Worm (Caenorhabditis elegans): ENCODE measurements around the gene daao-1.

Gene daao-1

DNA sequence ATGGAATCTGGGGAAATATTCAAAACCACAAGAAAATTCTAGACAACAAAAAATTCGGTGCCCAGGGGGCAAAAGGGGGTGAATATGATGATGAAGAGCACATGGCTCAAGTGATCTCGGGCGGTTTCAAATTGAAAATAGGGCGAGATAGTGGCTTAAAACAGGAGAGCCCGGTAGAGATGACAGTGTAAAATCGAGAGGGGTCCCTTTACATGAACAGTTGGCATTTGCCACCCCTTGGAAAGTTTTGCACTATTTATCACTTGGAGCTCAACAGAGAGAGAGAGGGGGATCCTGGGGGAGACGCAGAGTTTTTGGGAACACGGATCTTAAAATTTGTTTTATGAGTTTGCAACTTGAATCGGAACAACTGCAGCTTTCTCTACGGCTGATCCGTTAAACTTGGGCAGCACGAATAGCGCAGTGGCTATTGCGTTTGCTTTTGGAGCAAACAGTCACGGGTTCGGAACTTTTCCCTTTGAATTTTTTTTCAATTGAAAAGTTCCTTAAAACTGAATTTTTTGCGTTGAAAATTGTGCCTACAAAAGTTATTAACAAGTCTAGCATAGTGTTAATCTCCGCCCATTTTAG is 51.5 kb downstream of the daao-1 start (continued):
- no peak for TF ChIP-seq tag-97 (GFP tag; IDR thresholded peaks at IDR 0.05)
- TF ChIP-seq nhr-11 (tag; optimal IDR thresholded peaks at IDR 0.05): peak; percentile 2
- TF ChIP-seq Y5F2A.4 (GFP tag; optimal IDR thresholded peaks at IDR 0.05): peak; percentile 15
- peak; percentile 92 for TF ChIP-seq dmd-8 (GFP tag; IDR thresholded peaks at IDR 0.05)
- TF ChIP-seq ama-1 (optimal IDR thresholded peaks at IDR 0.05): no peak
- peak; percentile 62 for TF ChIP-seq php-3 (GFP tag; IDR thresholded peaks at IDR 0.05)
- TF ChIP-seq aha-1 (tag): no peak
- TF ChIP-seq lin-29 (GFP tag; IDR thresholded peaks at IDR 0.05): peak; percentile 59; the same call in 1 of the 2 replicates
- TF ChIP-seq mxl-3 (GFP tag; optimal IDR thresholded peaks at IDR 0.05): peak; percentile 40
- no peak for TF ChIP-seq rbr-2 (tag; optimal IDR thresholded peaks at IDR 0.05)
- peak; percentile 4 for TF ChIP-seq hlh-30 (tag; optimal IDR thresholded peaks at IDR 0.05; ENCODE audit: insufficient read depth)
- 0 out of 2 replicates have a peak, but pooled peaks have one; percentile 77 for TF ChIP-seq F44E2.7 (GFP tag; IDR thresholded peaks at IDR 0.05)
- no peak for TF ChIP-seq egl-27 (tag; optimal IDR thresholded peaks at IDR 0.05)
- TF ChIP-seq unc-62 (GFP tag; optimal IDR thresholded peaks at IDR 0.05 in 1 of 2): peak in 1 of 2 experiments; percentile 91
- TF ChIP-seq unc-62 (tag; optimal IDR thresholded peaks at IDR 0.05): no peak
- no peak for TF ChIP-seq nhr-25 (tag; optimal IDR thresholded peaks at IDR 0.05; ENCODE audit: borderline replicate concordance, insufficient read depth)
- TF ChIP-seq pha-4 (GFP tag; IDR thresholded peaks at IDR 0.05): peak; percentile 68; the same call in 1 of the 2 replicates
- TF ChIP-seq pha-4 (tag; optimal IDR thresholded peaks at IDR 0.05): no peak
- peak; percentile 52 for TF ChIP-seq gei-8 (GFP tag; optimal IDR thresholded peaks at IDR 0.05)
- TF ChIP-seq mdt-29 (GFP tag; IDR thresholded peaks at IDR 0.05): no peak
- peak; percentile 80 for TF ChIP-seq lim-7 (GFP tag; IDR thresholded peaks at IDR 0.05)
- TF ChIP-seq dmd-6 (GFP tag; IDR thresholded peaks at IDR 0.05): 0 out of 2 replicates have a peak, but pooled peaks have one; percentile 8
- no peak for TF ChIP-seq saeg-2 (GFP tag; IDR thresholded peaks at IDR 0.05)

DNA sequence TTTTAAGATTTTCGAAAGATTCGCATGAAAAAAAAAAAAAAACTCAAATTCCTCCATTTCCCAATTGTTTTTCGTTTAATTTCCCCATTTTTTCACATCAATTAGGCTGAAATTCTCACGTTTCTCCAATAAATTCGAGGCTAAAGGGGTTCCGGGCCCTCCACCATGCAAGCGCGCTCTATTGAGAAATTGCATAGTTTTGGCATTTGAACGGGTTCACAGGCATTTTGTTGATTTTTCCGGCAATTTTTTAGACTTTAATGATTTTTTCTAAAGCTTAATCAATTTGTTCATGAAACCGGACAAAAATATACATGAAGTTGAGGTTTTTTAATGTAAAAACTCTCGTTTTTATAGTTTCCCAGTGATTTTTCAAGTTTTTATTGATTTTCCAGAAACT is 52.1 kb downstream of the daao-1 start:
- TF ChIP-seq gei-8 (GFP tag; optimal IDR thresholded peaks at IDR 0.05) (no peak), attf-4 (tag; optimal IDR thresholded peaks at IDR 0.05) (no peak), nhr-77 (tag; optimal IDR thresholded peaks at IDR 0.05) (no peak), lir-3 (tag; optimal IDR thresholded peaks at IDR 0.05) (no peak), daf-16 (GFP tag; optimal IDR thresholded peaks at IDR 0.05) (no peak), daf-16 (tag; optimal IDR thresholded peaks at IDR 0.05) (no peak), aha-1 (tag) (no peak), mes-2 (tag; optimal IDR thresholded peaks at IDR 0.05; ENCODE audit: poor library complexity, severe bottlenecking) (peak; percentile 34), spr-1 (tag; optimal IDR thresholded peaks at IDR 0.05) (no peak), lin-38 (GFP tag; IDR thresholded peaks at IDR 0.05) (peak; percentile 88), nhr-6 (tag; optimal IDR thresholded peaks at IDR 0.05) (no peak), lsy-2 (tag; optimal IDR thresholded peaks at IDR 0.05) (peak in 1 of 2 experiments; percentile 28), egl-27 (tag; optimal IDR thresholded peaks at IDR 0.05) (no peak), R02D3.7 (tag; optimal IDR thresholded peaks at IDR 0.05) (no peak), zfp-3 (GFP tag; conservative IDR thresholded peaks at IDR 0.05) (no peak)

DNA sequence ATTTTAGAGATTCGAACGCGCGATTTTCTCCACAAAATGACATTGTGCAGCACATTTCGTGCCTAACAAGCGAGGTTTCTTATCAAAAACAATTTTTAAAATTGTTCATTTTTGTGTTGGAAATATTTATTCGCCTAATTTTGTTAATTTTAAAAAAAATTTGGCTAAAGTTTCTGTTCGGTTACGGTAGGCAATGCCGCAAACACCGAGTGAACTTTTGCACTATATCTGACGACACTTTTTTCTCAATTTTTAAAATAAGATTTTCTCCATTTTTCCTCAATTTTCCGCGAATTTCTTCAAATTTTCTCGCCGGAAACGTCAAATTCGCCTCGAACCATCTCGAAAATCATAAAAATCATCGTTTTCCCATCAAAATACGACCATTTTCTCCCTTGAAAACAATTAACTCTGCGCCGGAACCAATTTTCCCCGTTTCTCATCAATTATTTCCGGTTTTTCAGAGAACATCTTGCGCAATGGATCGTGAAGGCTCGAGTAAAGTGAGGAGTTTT is 52.6 kb downstream of the daao-1 start, which contains the start of gene Y69A2AR.1:
TSS of gene Y69A2AR.1 (plus strand) at position 465 of the 515 bp plus-strand sequence.
- no peak for TF ChIP-seq pqm-1 (tag; optimal IDR thresholded peaks at IDR 0.05)
- no peak for TF ChIP-seq hif-1 (tag; optimal IDR thresholded peaks at IDR 0.05)
- TF ChIP-seq aha-1 (tag): no peak
- no peak for TF ChIP-seq dmd-9 (GFP tag; IDR thresholded peaks at IDR 0.05)
- no peak for TF ChIP-seq nhr-77 (tag; optimal IDR thresholded peaks at IDR 0.05)
- TF ChIP-seq vab-7 (GFP tag; IDR thresholded peaks at IDR 0.05): no peak
- peak; percentile 19 for TF ChIP-seq dpl-1 (GFP tag; optimal IDR thresholded peaks at IDR 0.05)
- TF ChIP-seq mes-2 (tag; optimal IDR thresholded peaks at IDR 0.05; ENCODE audit: poor library complexity, severe bottlenecking): peak; percentile 47
- no peak for TF ChIP-seq nhr-28 (tag; optimal IDR thresholded peaks at IDR 0.05)
- no peak for TF ChIP-seq lin-13 (GFP tag; optimal IDR thresholded peaks at IDR 0.05)
- no peak for TF ChIP-seq nhr-102 (tag; optimal IDR thresholded peaks at IDR 0.05)
- no peak for TF ChIP-seq hmg-1.1 (GFP tag; IDR thresholded peaks at IDR 0.05)
- TF ChIP-seq madf-5 (GFP tag; IDR thresholded peaks at IDR 0.05): no peak
- no peak for TF ChIP-seq set-16 (GFP tag; IDR thresholded peaks at IDR 0.05)
- TF ChIP-seq ztf-11 (tag; optimal IDR thresholded peaks at IDR 0.05): no peak
- no peak for TF ChIP-seq hlh-30 (tag; optimal IDR thresholded peaks at IDR 0.05; ENCODE audit: insufficient read depth)
- no peak for TF ChIP-seq T20F7.1 (GFP tag; optimal IDR thresholded peaks at IDR 0.05)
- TF ChIP-seq spr-1 (tag; optimal IDR thresholded peaks at IDR 0.05): no peak
- TF ChIP-seq lin-15B (tag; optimal IDR thresholded peaks at IDR 0.05): no peak
